Worm (Caenorhabditis elegans): ENCODE measurements around the gene C06C6.7.

ce11 chrV:16029237-16029636 is 37.3 kb downstream of the C06C6.7 start:
- TF ChIP-seq nhr-90 (tag; optimal IDR thresholded peaks at IDR 0.05; ENCODE audit: poor library complexity) (no peak), mdl-1 (tag; optimal IDR thresholded peaks at IDR 0.05) (no peak), efl-3 (GFP tag; optimal IDR thresholded peaks at IDR 0.05) (no peak)
